Worm (Caenorhabditis elegans) whole organism, late embryonic: ENCODE results near the gene dpf-2.

ENCODE experiments used
- C08G9.2 ChIP-seq: sonication (generic microtip); optimal IDR thresholded peaks from 2 replicates; lab custom pipeline; 2016; ENCODE audit warnings: mild to moderate bottlenecking, missing genetic modification characterization, moderate library complexity, missing compliant biosample characterization
- F13H6.1 ChIP-seq: sonication (generic microtip); optimal IDR thresholded peaks from 2 replicates; lab custom pipeline; 2016; ENCODE audit warnings: missing genetic modification characterization, missing compliant biosample characterization
- K02D7.2 ChIP-seq: sonication (generic microtip); optimal IDR thresholded peaks from 2 replicates; lab custom pipeline; 2017; ENCODE audit warnings: mild to moderate bottlenecking, missing genetic modification characterization, missing compliant biosample characterization
- ahr-1 ChIP-seq: sonication (generic microtip); optimal IDR thresholded peaks from 2 replicates; lab custom pipeline; 2016; ENCODE audit warnings: missing genetic modification characterization, missing compliant biosample characterization
- ceh-14 ChIP-seq: sonication (generic microtip); optimal IDR thresholded peaks from 2 replicates; lab custom pipeline; 2016; ENCODE audit warnings: missing genotype, missing genetic modification characterization, missing compliant biosample characterization
- ceh-18 ChIP-seq: sonication (generic microtip); optimal IDR thresholded peaks from 2 replicates; lab custom pipeline; 2016; ENCODE audit warnings: missing genetic modification characterization, missing compliant biosample characterization
- ceh-2 ChIP-seq: sonication (generic microtip); optimal IDR thresholded peaks from 2 replicates; lab custom pipeline; 2016; ENCODE audit warnings: missing genotype, missing genetic modification characterization, missing compliant biosample characterization
- ceh-24 ChIP-seq: sonication (generic microtip); optimal IDR thresholded peaks from 2 replicates; lab custom pipeline; 2016; ENCODE audit warnings: mild to moderate bottlenecking, missing genetic modification characterization, missing compliant biosample characterization
- ceh-30 ChIP-seq: fragments of 150-350 bp; optimal IDR thresholded peaks from 2 replicates; lab custom pipeline; 2014; ENCODE audit warnings: missing biosample characterization, missing genetic modification characterization
- ceh-31 ChIP-seq: sonication (generic microtip); optimal IDR thresholded peaks from 2 replicates; lab custom pipeline; 2016; ENCODE audit warnings: missing genetic modification characterization, missing compliant biosample characterization
- ceh-34 ChIP-seq: sonication (generic microtip); optimal IDR thresholded peaks from 2 replicates; lab custom pipeline; 2016; ENCODE audit warnings: mild to moderate bottlenecking, missing genetic modification characterization, missing compliant biosample characterization
- ceh-48 ChIP-seq: sonication (generic microtip); optimal IDR thresholded peaks from 2 replicates; lab custom pipeline; 2016; ENCODE audit warnings: missing genetic modification characterization, inconsistent platforms, missing compliant biosample characterization
- ceh-6 ChIP-seq: fragments of 200-800 bp; sonication (Bioruptor generic); optimal IDR thresholded peaks from 2 replicates; lab custom pipeline; 2018; ENCODE audit warnings: mild to moderate bottlenecking, missing genetic modification characterization, missing compliant biosample characterization
- ceh-9 ChIP-seq: sonication (generic microtip); optimal IDR thresholded peaks from 2 replicates; lab custom pipeline; 2016; ENCODE audit warnings: mild to moderate bottlenecking, missing genetic modification characterization, inconsistent platforms, missing compliant biosample characterization
- che-1 ChIP-seq: sonication (generic microtip); optimal IDR thresholded peaks from 2 replicates; lab custom pipeline; 2016; ENCODE audit warnings: mild to moderate bottlenecking, missing genetic modification characterization, missing compliant biosample characterization
- dve-1 ChIP-seq: sonication (generic microtip); optimal IDR thresholded peaks from 2 replicates; lab custom pipeline; 2017; ENCODE audit warnings: antibody characterized with exemption, mild to moderate bottlenecking, missing genetic modification characterization, missing compliant biosample characterization
- elt-2 ChIP-seq: sonication (generic microtip); optimal IDR thresholded peaks from 2 replicates; lab custom pipeline; 2016; ENCODE audit warnings: missing genetic modification reagents, missing genetic modification characterization, missing compliant biosample characterization
- elt-4 ChIP-seq: sonication (generic microtip); optimal IDR thresholded peaks from 2 replicates; lab custom pipeline; 2016; ENCODE audit warnings: missing genetic modification characterization, missing compliant biosample characterization
- ets-4 ChIP-seq: sonication (generic microtip); optimal IDR thresholded peaks from 2 replicates; lab custom pipeline; 2016; ENCODE audit warnings: missing genetic modification characterization, missing compliant biosample characterization
- eyg-1 ChIP-seq: sonication (generic microtip); optimal IDR thresholded peaks from 2 replicates; lab custom pipeline; 2016; ENCODE audit warnings: missing genotype, missing genetic modification characterization, missing compliant biosample characterization
- fax-1 ChIP-seq: sonication (generic microtip); optimal IDR thresholded peaks from 2 replicates; lab custom pipeline; 2016; ENCODE audit warnings: missing genotype, missing genetic modification characterization, missing compliant biosample characterization
- fkh-10 ChIP-seq: fragments of 150-350 bp; optimal IDR thresholded peaks from 2 replicates; lab custom pipeline; 2014; ENCODE audit warnings: missing biosample characterization, missing genetic modification reagents, missing genetic modification characterization
- fkh-6 ChIP-seq: sonication (generic microtip); optimal IDR thresholded peaks from 2 replicates; lab custom pipeline; 2016; ENCODE audit warnings: missing genetic modification characterization, missing compliant biosample characterization
- hlh-13 ChIP-seq: fragments of 200-800 bp; sonication (Bioruptor generic); optimal IDR thresholded peaks from 2 replicates; lab custom pipeline; 2018; ENCODE audit warnings: mild to moderate bottlenecking, missing genetic modification characterization, missing compliant biosample characterization
- hlh-15 ChIP-seq: sonication (generic microtip); optimal IDR thresholded peaks from 2 replicates; lab custom pipeline; 2016; ENCODE audit warnings: missing genetic modification characterization, missing compliant biosample characterization
- hlh-30 ChIP-seq: sonication (generic microtip); optimal IDR thresholded peaks from 2 replicates; lab custom pipeline; 2017; ENCODE audit warnings: antibody characterized with exemption, missing genetic modification characterization, missing compliant biosample characterization; ENCODE audit not compliant: insufficient read depth
- hlh-6 ChIP-seq: sonication (generic microtip); optimal IDR thresholded peaks from 2 replicates; lab custom pipeline; 2016; ENCODE audit warnings: missing genotype, missing genetic modification characterization, missing compliant biosample characterization
- lim-6 ChIP-seq: sonication (generic microtip); optimal IDR thresholded peaks from 2 replicates; lab custom pipeline; 2016; ENCODE audit warnings: missing genetic modification characterization, missing compliant biosample characterization
- nfya-1 ChIP-seq: sonication (generic microtip); optimal IDR thresholded peaks from 2 replicates; lab custom pipeline; 2017; ENCODE audit warnings: missing genetic modification characterization, mild to moderate bottlenecking, missing compliant biosample characterization, antibody characterized with exemption, moderate library complexity
- pag-3 ChIP-seq: sonication (generic microtip); optimal IDR thresholded peaks from 2 replicates; lab custom pipeline; 2016; ENCODE audit warnings: missing compliant biosample characterization, missing genetic modification characterization, borderline replicate concordance
- pax-1 ChIP-seq: fragments of 150-350 bp; optimal IDR thresholded peaks from 2 replicates; lab custom pipeline; 2014; ENCODE audit warnings: missing biosample characterization, missing genetic modification characterization
- pha-2 ChIP-seq: sonication (generic microtip); optimal IDR thresholded peaks from 2 replicates; lab custom pipeline; 2017; ENCODE audit warnings: mild to moderate bottlenecking, missing genetic modification characterization, missing compliant biosample characterization
- pha-4 ChIP-seq: fragments of 150-350 bp; optimal IDR thresholded peaks from 2 replicates; lab custom pipeline; 2018; ENCODE audit warnings: missing biosample characterization, missing genetic modification reagents, missing genetic modification characterization
- ref-2 ChIP-seq: sonication (generic microtip); optimal IDR thresholded peaks from 2 replicates; lab custom pipeline; 2016; ENCODE audit warnings: missing genetic modification characterization, missing compliant biosample characterization
- rnt-1 ChIP-seq: sonication (generic microtip); optimal IDR thresholded peaks from 2 replicates; lab custom pipeline; 2016; ENCODE audit warnings: missing genetic modification characterization, missing compliant biosample characterization
- tbx-2 ChIP-seq: sonication (generic microtip); optimal IDR thresholded peaks from 2 replicates; lab custom pipeline; 2016; ENCODE audit warnings: missing genetic modification characterization, missing compliant biosample characterization
- unc-3 ChIP-seq, 2 experiments: fragments of 200-800 bp in 1 of 2; sonication (Bioruptor generic) in 1 of 2; sonication (generic microtip) in 1 of 2; conservative IDR thresholded peaks in 1 of 2; optimal IDR thresholded peaks in 1 of 2; 2 replicates each; pipeline versions ENCODE4 v1.3.6 to Lab custom; 2016 to 2022; ENCODE audit warnings: missing compliant biosample characterization in 2 of 2, missing genetic modification characterization in 2 of 2, missing genetic modification reagents in 1 of 2
- unc-42 ChIP-seq: sonication (generic microtip); optimal IDR thresholded peaks from 2 replicates; lab custom pipeline; 2016; ENCODE audit warnings: missing genotype, missing genetic modification characterization, missing compliant biosample characterization
- unc-55 ChIP-seq: sonication (generic microtip); optimal IDR thresholded peaks from 2 replicates; lab custom pipeline; 2017; ENCODE audit warnings: missing biosample characterization, missing genetic modification reagents, missing genetic modification characterization
- unc-86 ChIP-seq: sonication (generic microtip); optimal IDR thresholded peaks from 2 replicates; lab custom pipeline; 2016; ENCODE audit warnings: missing genetic modification characterization, missing compliant biosample characterization

The dpf-2 gene

ce11 chrX:14841030-14841429 is 9.4 kb downstream of the dpf-2 start (continued):
- TF ChIP-seq pha-2 (tag; lab: Kevin White, UChicago), result peak; percentile 46
- peak; percentile 21 for TF ChIP-seq fkh-6 (tag; lab: Kevin White, UChicago)
- peak; percentile 82 for TF ChIP-seq hlh-30
- TF ChIP-seq ref-2, result peak; percentile 68
- peak; percentile 23 for TF ChIP-seq ceh-2 (tag; lab: Kevin White, UChicago)
- TF ChIP-seq ceh-6 (GFP tag; lab: Kevin White, UChicago), result no peak
- no peak for TF ChIP-seq pha-4 (tag; lab: Kevin White, UChicago)
- TF ChIP-seq dve-1, result peak; percentile 67
- no peak for TF ChIP-seq hlh-6
- TF ChIP-seq rnt-1 (tag; lab: Kevin White, UChicago), result peak; percentile 74
- no peak for TF ChIP-seq unc-86 (tag; lab: Kevin White, UChicago)
- TF ChIP-seq ceh-30 (tag; lab: Kevin White, UChicago), result no peak
- peak; percentile 90 for TF ChIP-seq nfya-1 (tag; lab: Kevin White, UChicago)
- peak; percentile 56 for TF ChIP-seq ceh-34 (tag; lab: Kevin White, UChicago)
- no peak for TF ChIP-seq unc-3 (GFP tag; conservative IDR thresholded peaks at IDR 0.05; lab: Robert Waterston, UW)
- peak; percentile 14 for TF ChIP-seq unc-3 (tag; optimal IDR thresholded peaks at IDR 0.05; lab: Kevin White, UChicago)

DNA sequence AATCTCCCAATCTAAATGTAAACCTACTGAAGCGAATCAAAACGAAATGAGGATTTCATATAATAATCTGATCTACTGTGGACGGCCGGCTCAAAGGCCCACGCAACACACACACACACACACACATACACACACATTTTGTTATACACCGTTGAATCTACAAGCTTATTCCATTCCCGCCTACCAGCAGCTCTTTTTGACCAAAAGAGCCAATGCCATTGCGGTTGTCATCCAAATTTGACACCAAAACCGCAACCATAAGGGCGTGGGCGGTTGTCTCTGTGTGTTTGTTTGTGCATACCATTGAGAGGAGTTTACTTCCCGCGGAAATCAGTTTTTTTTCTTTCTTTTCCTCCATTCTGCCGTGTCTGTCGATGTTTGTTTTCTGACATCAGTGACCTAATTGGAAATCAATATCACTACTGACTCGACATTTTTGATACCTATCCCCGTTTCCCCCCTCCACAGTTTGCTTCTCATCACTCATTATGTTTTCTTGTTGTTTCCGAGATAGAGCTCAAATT is 11.3 kb downstream of the dpf-2 start:
- TF ChIP-seq ceh-31 (tag; lab: Kevin White, UChicago) (no peak), ets-4 (tag; lab: Kevin White, UChicago) (no peak), hlh-13 (GFP tag; lab: Kevin White, UChicago) (no peak), ref-2 (no peak), ahr-1 (tag; lab: Kevin White, UChicago) (no peak), pax-1 (no peak), hlh-15 (no peak), fax-1 (tag; lab: Kevin White, UChicago) (no peak), fkh-10 (no peak), ceh-9 (no peak), che-1 (tag; lab: Kevin White, UChicago) (no peak), elt-2 (tag; lab: Kevin White, UChicago) (no peak), lim-6 (no peak), unc-55 (no peak), K02D7.2 (no peak), ceh-48 (tag; lab: Kevin White, UChicago) (no peak), unc-42 (no peak), ceh-6 (GFP tag; lab: Kevin White, UChicago) (no peak), tbx-2 (tag; lab: Kevin White, UChicago) (no peak), eyg-1 (tag; lab: Kevin White, UChicago) (no peak)

DNA sequence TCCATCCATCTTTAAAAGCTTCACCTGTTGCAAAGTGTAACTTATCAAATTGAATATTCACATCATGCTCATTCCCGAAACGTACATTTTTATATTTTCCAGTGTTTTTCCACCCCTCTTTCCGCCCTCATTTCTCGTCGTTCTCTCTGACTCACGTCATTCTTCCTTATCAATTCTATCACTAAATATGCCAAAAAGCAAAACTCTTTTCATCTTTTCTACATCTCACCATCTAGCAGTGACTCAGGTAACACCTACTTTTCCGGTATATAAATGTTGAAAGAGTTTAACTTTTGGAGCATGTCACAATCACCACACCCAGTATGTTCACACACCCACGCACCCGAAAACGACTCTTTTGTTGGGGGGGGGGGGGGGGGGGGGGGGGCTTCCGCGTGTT is 12.8 kb downstream of the dpf-2 start:
- TF ChIP-seq unc-86 (tag; lab: Kevin White, UChicago) (no peak), ceh-6 (GFP tag; lab: Kevin White, UChicago) (no peak), C08G9.2 (no peak), ceh-14 (tag; lab: Kevin White, UChicago) (no peak), tbx-2 (tag; lab: Kevin White, UChicago) (no peak), ceh-24 (tag; lab: Kevin White, UChicago) (no peak), ceh-18 (tag; lab: Kevin White, UChicago) (no peak), eyg-1 (tag; lab: Kevin White, UChicago) (no peak), pag-3 (tag; lab: Kevin White, UChicago) (no peak), ceh-30 (tag; lab: Kevin White, UChicago) (no peak), ceh-34 (tag; lab: Kevin White, UChicago) (no peak), ahr-1 (tag; lab: Kevin White, UChicago) (no peak), elt-4 (no peak), F13H6.1 (no peak)
